Fruit fly (Drosophila melanogaster) whole organism, prepupa: ENCODE results near the gene CG42342.

Source experiments
- Blimp-1 ChIP-seq: fragments of 200-800 bp; sonication (Bioruptor generic); optimal IDR thresholded peaks from 3 replicates; lab custom pipeline; 2017; ENCODE audit warnings: missing biosample characterization, missing genetic modification characterization, mild to moderate bottlenecking, moderate library complexity, missing genetic modification reagents
- CG10631 ChIP-seq: fragments of 200-800 bp; sonication (Bioruptor generic); optimal IDR thresholded peaks from 2 replicates; lab custom pipeline; 2016; ENCODE audit warnings: missing biosample characterization, missing genetic modification characterization
- CG11294 ChIP-seq: fragments of 200-800 bp; sonication (Bioruptor generic); IDR thresholded peaks from 2 replicates; pipeline ENCODE4 v1.3.6; 2022; ENCODE audit warnings: missing biosample characterization, missing genetic modification characterization
- CG11762 ChIP-seq: fragments of 200-800 bp; sonication (Bioruptor generic); optimal IDR thresholded peaks from 3 replicates; lab custom pipeline; 2016; ENCODE audit warnings: missing biosample characterization, missing genetic modification characterization; ENCODE audit not compliant: insufficient read depth
- CG1621 ChIP-seq: fragments of 200-800 bp; sonication (Bioruptor generic); optimal IDR thresholded peaks from 3 replicates; lab custom pipeline; 2018; ENCODE audit warnings: missing biosample characterization, mild to moderate bottlenecking, missing genetic modification characterization
- CG16779 ChIP-seq: fragments of 200-800 bp; sonication (Bioruptor generic); optimal IDR thresholded peaks from 3 replicates; lab custom pipeline; 2017; ENCODE audit warnings: missing biosample characterization, mild to moderate bottlenecking, missing genetic modification characterization
- CG31627 ChIP-seq: fragments of 200-800 bp; sonication (Bioruptor generic); optimal IDR thresholded peaks from 3 replicates; lab custom pipeline; 2016; ENCODE audit warnings: missing biosample characterization, missing genetic modification characterization
- CG34406 ChIP-seq: fragments of 200-800 bp; sonication (Bioruptor generic); optimal IDR thresholded peaks from 3 replicates; lab custom pipeline; 2016; ENCODE audit warnings: missing biosample characterization, missing genetic modification characterization
- CG6792 ChIP-seq: fragments of 200-800 bp; sonication (Bioruptor generic); optimal IDR thresholded peaks from 3 replicates; lab custom pipeline; 2016; ENCODE audit warnings: missing biosample characterization, missing genetic modification characterization
- CG6808 ChIP-seq: fragments of 200-800 bp; sonication (Bioruptor generic); optimal IDR thresholded peaks from 3 replicates; lab custom pipeline; 2017; ENCODE audit warnings: missing biosample characterization, missing genetic modification characterization, mild to moderate bottlenecking, moderate library complexity, missing genetic modification reagents
- CG6854 ChIP-seq: fragments of 200-800 bp; sonication (Bioruptor generic); optimal IDR thresholded peaks from 2 replicates; lab custom pipeline; 2017; ENCODE audit warnings: missing biosample characterization, mild to moderate bottlenecking, missing genetic modification characterization
- CG7368 ChIP-seq: fragments of 200-800 bp; sonication (Bioruptor generic); optimal IDR thresholded peaks from 3 replicates; lab custom pipeline; 2016; ENCODE audit warnings: missing biosample characterization, missing genetic modification characterization
- CG8119 ChIP-seq: fragments of 200-800 bp; sonication (Bioruptor generic); IDR thresholded peaks from 3 replicates; pipeline ENCODE4 v1.3.6; 2022; ENCODE audit warnings: missing biosample characterization, missing genetic modification characterization
- CG8632 ChIP-seq: fragments of 200-800 bp; sonication (Bioruptor generic); optimal IDR thresholded peaks from 3 replicates; lab custom pipeline; 2016; ENCODE audit warnings: missing biosample characterization, missing genetic modification characterization
- Eip78C ChIP-seq: fragments of 200-800 bp; sonication (Bioruptor generic); peaks from one replicate; lab custom pipeline; 2016; ENCODE audit warnings: missing biosample characterization, missing genetic modification characterization
- Ets21C ChIP-seq: fragments of 200-800 bp; sonication (Bioruptor generic); optimal IDR thresholded peaks from 3 replicates; lab custom pipeline; 2016; ENCODE audit warnings: missing biosample characterization, missing genetic modification characterization
- Ets96B ChIP-seq: fragments of 200-800 bp; optimal IDR thresholded peaks from 2 replicates; lab custom pipeline; 2019; ENCODE audit warnings: missing biosample characterization, mild to moderate bottlenecking, missing genetic modification characterization, moderate library complexity
- Hr39 ChIP-seq: fragments of 200-800 bp; sonication (Bioruptor generic); optimal IDR thresholded peaks from 2 replicates; lab custom pipeline; 2016; ENCODE audit warnings: missing biosample characterization, missing genetic modification characterization
- Hr4 ChIP-seq: fragments of 200-800 bp; sonication (Bioruptor generic); optimal IDR thresholded peaks from 3 replicates; lab custom pipeline; 2016; ENCODE audit warnings: missing biosample characterization, missing genetic modification characterization
- Lpt ChIP-seq: fragments of 200-800 bp; sonication (Bioruptor generic); optimal IDR thresholded peaks from 3 replicates; lab custom pipeline; 2016; ENCODE audit warnings: missing biosample characterization, missing genetic modification characterization
- OdsH ChIP-seq: fragments of 200-800 bp; sonication (Bioruptor generic); optimal IDR thresholded peaks from 3 replicates; lab custom pipeline; 2016; ENCODE audit warnings: missing biosample characterization, missing genetic modification characterization
- Smox ChIP-seq: fragments of 200-800 bp; sonication (Bioruptor generic); optimal IDR thresholded peaks from 3 replicates; lab custom pipeline; 2016; ENCODE audit warnings: missing biosample characterization, missing genetic modification characterization
- Sox102F ChIP-seq: fragments of 200-800 bp; sonication (Bioruptor generic); optimal IDR thresholded peaks from 2 replicates; lab custom pipeline; 2016; ENCODE audit warnings: missing biosample characterization, mild to moderate bottlenecking, missing genetic modification characterization
- Sox14 ChIP-seq: fragments of 200-800 bp; sonication (Bioruptor generic); optimal IDR thresholded peaks from 3 replicates; lab custom pipeline; 2016; ENCODE audit warnings: missing biosample characterization, missing genetic modification characterization
- acj6 ChIP-seq: fragments of 200-800 bp; sonication (Bioruptor generic); optimal IDR thresholded peaks from 3 replicates; lab custom pipeline; 2016; ENCODE audit warnings: missing biosample characterization, missing genetic modification characterization
- cyc ChIP-seq: fragments of 200-800 bp; sonication (Bioruptor generic); optimal IDR thresholded peaks from 3 replicates; lab custom pipeline; 2016; ENCODE audit warnings: missing biosample characterization, missing genetic modification characterization
- dac ChIP-seq: fragments of 200-800 bp; sonication (Bioruptor generic); optimal IDR thresholded peaks from 2 replicates; lab custom pipeline; 2017; ENCODE audit warnings: missing biosample characterization, mild to moderate bottlenecking, missing genetic modification characterization
- dsx ChIP-seq: fragments of 200-800 bp; optimal IDR thresholded peaks from 3 replicates; lab custom pipeline; 2019; ENCODE audit warnings: missing biosample characterization, mild to moderate bottlenecking, missing genetic modification characterization, moderate library complexity; ENCODE audit not compliant: poor library complexity, severe bottlenecking
- eg ChIP-seq: fragments of 200-800 bp; sonication (Bioruptor generic); IDR thresholded peaks from 3 replicates; pipeline ENCODE4 v1.3.6; 2022; ENCODE audit warnings: missing biosample characterization, missing genetic modification characterization
- fd85E ChIP-seq: fragments of 200-800 bp; sonication (Bioruptor generic); optimal IDR thresholded peaks from 3 replicates; lab custom pipeline; 2016; ENCODE audit warnings: missing biosample characterization, missing genetic modification characterization
- net ChIP-seq: fragments of 200-800 bp; sonication (Bioruptor generic); optimal IDR thresholded peaks from 3 replicates; lab custom pipeline; 2016; ENCODE audit warnings: missing biosample characterization, missing genetic modification characterization
- pdm3 ChIP-seq: fragments of 200-800 bp; sonication (Bioruptor generic); optimal IDR thresholded peaks from 3 replicates; lab custom pipeline; 2016; ENCODE audit warnings: missing biosample characterization, missing genetic modification characterization
- salr ChIP-seq, 2 experiments: fragments of 200-800 bp; sonication (Bioruptor generic); optimal IDR thresholded peaks; 3 replicates each; lab custom pipeline; 2016 to 2018; ENCODE audit warnings: missing biosample characterization in 2 of 2, missing genetic modification characterization in 2 of 2, mild to moderate bottlenecking in 1 of 2
- ss ChIP-seq, 2 experiments: fragments of 200-800 bp; sonication (Bioruptor generic); optimal IDR thresholded peaks; 2 replicates in 1 of 2; 3 replicates in 1 of 2; lab custom pipeline; 2017 to 2018; ENCODE audit warnings: mild to moderate bottlenecking in 2 of 2, missing biosample characterization in 2 of 2, missing genetic modification characterization in 2 of 2, moderate library complexity in 1 of 2
- svp ChIP-seq: fragments of 200-800 bp; sonication (Bioruptor generic); peaks from one replicate; lab custom pipeline; 2016; ENCODE audit warnings: missing biosample characterization, missing genetic modification characterization
- topi ChIP-seq: fragments of 200-800 bp; sonication (Bioruptor generic); optimal IDR thresholded peaks from 3 replicates; lab custom pipeline; 2016; ENCODE audit warnings: missing biosample characterization, missing genetic modification characterization
- vri ChIP-seq: fragments of 200-800 bp; sonication (Bioruptor generic); optimal IDR thresholded peaks from 3 replicates; lab custom pipeline; 2016; ENCODE audit warnings: missing biosample characterization, mild to moderate bottlenecking, missing genetic modification characterization

Gene CG42342

dm6 chr3R:16500919-16501851 lies 1.4 kb upstream of the CG42342 start, which contains the start of gene Decay (continued):
- TF ChIP-seq cyc (GFP tag; lab: Kevin White, UChicago) = peak; percentile 37
- peak; percentile 30 for TF ChIP-seq CG6792
- TF ChIP-seq CG8632 = no peak
- TF ChIP-seq fd85E (GFP tag; lab: Kevin White, UChicago) = no peak
- TF ChIP-seq CG10631 (GFP tag; lab: Kevin White, UChicago) = peak; percentile 26
- peak; percentile 50 for TF ChIP-seq Sox14 (GFP tag; lab: Kevin White, UChicago)
- peak; percentile 26 for TF ChIP-seq CG7368
- TF ChIP-seq Sox102F (GFP tag; lab: Kevin White, UChicago) = peak; percentile 61
- peak; percentile 51 for TF ChIP-seq pdm3 (GFP tag; lab: Kevin White, UChicago)
- no peak for TF ChIP-seq dsx
- TF ChIP-seq topi = peak; percentile 65
- TF ChIP-seq CG6808 = no peak
- TF ChIP-seq dac = no peak
- TF ChIP-seq CG34406 = peak; percentile 24
- peak; percentile 54 for TF ChIP-seq acj6 (GFP tag; lab: Kevin White, UChicago)
- TF ChIP-seq Hr39 (GFP tag; lab: Kevin White, UChicago) = peak; percentile 55
- no peak for TF ChIP-seq eg (GFP tag; lab: Robert Waterston, UW)
- no peak for TF ChIP-seq CG11762
- TF ChIP-seq CG1621 (tag; lab: Kevin White, UChicago) = no peak
- peak; percentile 53 for TF ChIP-seq Smox (GFP tag; lab: Kevin White, UChicago)
- TF ChIP-seq Blimp-1 = peak; percentile 3
- TF ChIP-seq Ets96B (tag; lab: Kevin White, UChicago) = no peak
- TF ChIP-seq Ets21C = peak; percentile 45
- TF ChIP-seq CG11294 (GFP tag; lab: Robert Waterston, UW) = no peak
- no peak for TF ChIP-seq vri (GFP tag; lab: Kevin White, UChicago)
- TF ChIP-seq Lpt (GFP tag; lab: Kevin White, UChicago) = no peak
- TF ChIP-seq CG16779 (tag; lab: Kevin White, UChicago) = no peak
- TF ChIP-seq, all 60 proteins: peak for 31

dm6 chr3R:16504541-16504940 lies 2.0 kb downstream of the CG42342 start:
- TF ChIP-seq salr (GFP tag; optimal IDR thresholded peaks at IDR 0.05; lab: Kevin White, UChicago) (no peak), CG11762 (no peak), topi (no peak), CG31627 (GFP tag; lab: Kevin White, UChicago) (no peak), svp (GFP tag; lab: Kevin White, UChicago) (no peak), net (GFP tag; lab: Kevin White, UChicago) (no peak), CG8119 (GFP tag; lab: Robert Waterston, UW) (no peak), CG6792 (no peak), Ets21C (no peak), CG6854 (GFP tag; lab: Kevin White, UChicago) (no peak)

dm6 chr3R:16507706-16508105 lies 5.1 kb downstream of the CG42342 start:
- TF ChIP-seq Hr4 (GFP tag; lab: Kevin White, UChicago) (no peak), ss (GFP tag; optimal IDR thresholded peaks at IDR 0.05; lab: Kevin White, UChicago) (peak in 1 of 2 experiments; percentile 91), Eip78C (GFP tag; lab: Kevin White, UChicago) (no peak), svp (GFP tag; lab: Kevin White, UChicago) (peak; percentile 62), OdsH (GFP tag; lab: Kevin White, UChicago) (no peak)
